Fruit fly (Drosophila melanogaster): ENCODE measurements around the gene Cdc23.

dm6 chr2L:20486752-20487141 is 27.6 kb downstream of the Cdc23 start:
- TF ChIP-seq pan (optimal IDR thresholded peaks at IDR 0.05) (no peak), usp (GFP tag; optimal IDR thresholded peaks at IDR 0.05) (no peak)
